Worm (Caenorhabditis elegans) whole organism, early embryonic: ENCODE measurements around the gene srlf-29.

Experiments
- B0310.2 ChIP-seq: sonication (generic microtip); optimal IDR thresholded peaks from 2 replicates; lab custom pipeline; 2016; ENCODE audit warnings: mild to moderate bottlenecking, missing genetic modification characterization, missing compliant biosample characterization
- F13C5.2 ChIP-seq: sonication (generic microtip); optimal IDR thresholded peaks from 2 replicates; lab custom pipeline; 2017; ENCODE audit warnings: mild to moderate bottlenecking, missing genetic modification characterization, inconsistent platforms, missing compliant biosample characterization
- aly-1 ChIP-seq: sonication (generic microtip); optimal IDR thresholded peaks from 2 replicates; lab custom pipeline; 2016; ENCODE audit warnings: missing genetic modification characterization, missing compliant biosample characterization
- ama-1 ChIP-seq: fragments of 150-350 bp; optimal IDR thresholded peaks from 2 replicates; lab custom pipeline; 2014
- ceh-13 ChIP-seq: fragments of 200-800 bp; sonication (Bioruptor generic); optimal IDR thresholded peaks from 2 replicates; lab custom pipeline; 2018; ENCODE audit warnings: mild to moderate bottlenecking, missing genetic modification characterization, missing compliant biosample characterization
- ceh-36 ChIP-seq: sonication (generic microtip); optimal IDR thresholded peaks from 2 replicates; lab custom pipeline; 2016; ENCODE audit warnings: missing genetic modification characterization, inconsistent platforms, missing compliant biosample characterization
- ets-7 ChIP-seq: sonication (generic microtip); optimal IDR thresholded peaks from 2 replicates; lab custom pipeline; 2016; ENCODE audit warnings: missing genotype, missing genetic modification characterization, missing compliant biosample characterization
- flt-1 ChIP-seq: fragments of 200-800 bp; sonication (Bioruptor generic); IDR thresholded peaks from 2 replicates; pipeline ENCODE4 v1.3.6; 2022; ENCODE audit warnings: missing genetic modification characterization, missing compliant biosample characterization
- hmbx-1 ChIP-seq: sonication (generic microtip); optimal IDR thresholded peaks from 2 replicates; lab custom pipeline; 2016; ENCODE audit warnings: mild to moderate bottlenecking, missing genetic modification characterization, missing compliant biosample characterization
- hnd-1 ChIP-seq: sonication (generic microtip); optimal IDR thresholded peaks from 2 replicates; lab custom pipeline; 2016; ENCODE audit warnings: missing genetic modification characterization, missing compliant biosample characterization
- pes-1 ChIP-seq: fragments of 200-800 bp; sonication (Bioruptor generic); IDR thresholded peaks from 2 replicates; pipeline ENCODE4 v1.3.6; 2022; ENCODE audit warnings: missing genetic modification reagents, missing genetic modification characterization, missing compliant biosample characterization
- scrt-1 ChIP-seq: fragments of 200-800 bp; sonication (Bioruptor generic); IDR thresholded peaks from 2 replicates; pipeline ENCODE4 v1.3.6; 2022; ENCODE audit warnings: missing genetic modification characterization, missing compliant biosample characterization
- sea-1 ChIP-seq: fragments of 200-800 bp; sonication (Bioruptor generic); conservative IDR thresholded peaks from 2 replicates; pipeline ENCODE4 v1.3.6; 2022; ENCODE audit warnings: missing genetic modification characterization, missing compliant biosample characterization
- tbx-11 ChIP-seq: fragments of 200-800 bp; sonication (Bioruptor generic); IDR thresholded peaks from 2 replicates; pipeline ENCODE4 v1.3.6; 2022; ENCODE audit warnings: missing genetic modification characterization, missing compliant biosample characterization
- tbx-37 ChIP-seq: fragments of 200-800 bp; sonication (Bioruptor generic); conservative IDR thresholded peaks from 2 replicates; pipeline ENCODE4 v1.3.6; 2022; ENCODE audit warnings: missing genetic modification reagents, missing genetic modification characterization, missing compliant biosample characterization
- tra-4 ChIP-seq: sonication (generic microtip); optimal IDR thresholded peaks from 2 replicates; lab custom pipeline; 2017; ENCODE audit warnings: missing genetic modification characterization, missing compliant biosample characterization

Gene srlf-29

ce11 chrII:1709959-1710358, 43.8 kb downstream of the srlf-29 start, which contains the start of gene fbxa-184:
fbxa-184 (plus strand) TSS chrII:1710259.
- TF ChIP-seq ceh-13 (GFP tag; lab: Kevin White, UChicago) (no peak), tra-4 (tag; lab: Kevin White, UChicago) (no peak), ets-7 (tag; lab: Kevin White, UChicago) (no peak), hnd-1 (tag; lab: Kevin White, UChicago) (no peak), hmbx-1 (no peak), pes-1 (no peak), tbx-11 (GFP tag; lab: Robert Waterston, UW) (no peak), ceh-36 (tag; lab: Kevin White, UChicago) (no peak), flt-1 (no peak), aly-1 (no peak), tbx-37 (GFP tag; lab: Robert Waterston, UW) (no peak)

ce11 chrII:1712938-1713337, 46.8 kb downstream of the srlf-29 start, which contains the start of gene btb-7:
btb-7 (plus strand) TSS chrII:1713238.
- TF ChIP-seq flt-1 (no peak), F13C5.2 (no peak), hmbx-1 (no peak), hnd-1 (tag; lab: Kevin White, UChicago) (no peak), pes-1 (no peak), tra-4 (tag; lab: Kevin White, UChicago) (no peak), tbx-37 (GFP tag; lab: Robert Waterston, UW) (no peak), ets-7 (tag; lab: Kevin White, UChicago) (no peak), sea-1 (no peak), B0310.2 (no peak), ceh-13 (GFP tag; lab: Kevin White, UChicago) (no peak), scrt-1 (GFP tag; lab: Robert Waterston, UW) (no peak), tbx-11 (GFP tag; lab: Robert Waterston, UW) (no peak), ama-1 (lab: Kevin White, UChicago) (no peak)

- TF ChIP-seq ceh-13 (GFP tag; lab: Kevin White, UChicago), result peak; percentile 1
- TF ChIP-seq ets-7 (tag; lab: Kevin White, UChicago), result no peak
These were observed 48.7 kb downstream of the srlf-29 start, which contains the start of gene btb-6 for ce11 chrII:1714772-1715353. btb-6 (plus strand) TSS chrII:1715303.
